Fruit fly (Drosophila melanogaster) whole organism, prepupa: ENCODE data around the gene CG14074.

Experiments used
- CG8632 ChIP-seq: fragments of 200-800 bp; sonication (Bioruptor generic); optimal IDR thresholded peaks from 3 replicates; lab custom pipeline; 2016; ENCODE audit warnings: missing biosample characterization, missing genetic modification characterization
- Lpt ChIP-seq: fragments of 200-800 bp; sonication (Bioruptor generic); optimal IDR thresholded peaks from 3 replicates; lab custom pipeline; 2016; ENCODE audit warnings: missing biosample characterization, missing genetic modification characterization
- OdsH ChIP-seq: fragments of 200-800 bp; sonication (Bioruptor generic); optimal IDR thresholded peaks from 3 replicates; lab custom pipeline; 2016; ENCODE audit warnings: missing biosample characterization, missing genetic modification characterization

DNA sequence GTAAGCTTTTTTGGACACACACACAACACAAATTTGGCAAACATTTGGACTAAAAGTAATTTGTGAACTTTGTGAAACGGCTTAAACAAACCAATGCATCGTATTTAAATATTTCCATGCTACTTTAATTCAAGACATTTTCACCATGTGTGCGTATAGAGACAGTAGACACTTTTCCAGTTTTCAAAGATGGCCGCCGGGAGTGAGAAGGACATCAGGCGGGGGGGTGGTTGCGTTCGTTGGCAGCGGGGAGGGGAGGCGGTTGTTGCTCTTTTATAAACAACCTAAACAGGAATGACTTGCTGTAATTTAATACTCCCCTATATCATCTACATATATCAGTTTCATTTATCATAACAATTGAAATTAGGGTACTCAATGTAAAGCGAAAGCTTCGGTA is 12.6 kb upstream of the CG14074 start:
- TF ChIP-seq Lpt (GFP tag; lab: Kevin White, UChicago) (no peak), CG8632 (GFP tag; lab: Kevin White, UChicago) (no peak), OdsH (GFP tag; lab: Kevin White, UChicago) (no peak)
